Worm (Caenorhabditis elegans) whole organism, L4 larva: ENCODE data around the gene ZK380.2.

Experiments
- F44E2.7 ChIP-seq: fragments of 200-800 bp; sonication (Bioruptor generic); IDR thresholded peaks from 2 replicates; pipeline ENCODE4 v2.1.2; 2022; ENCODE audit warnings: missing genetic modification characterization, missing compliant biosample characterization
- T20F7.1 ChIP-seq: fragments of 200-800 bp; sonication (Bioruptor generic); optimal IDR thresholded peaks from 2 replicates; lab custom pipeline; 2018; ENCODE audit warnings: mild to moderate bottlenecking, missing genetic modification characterization, missing compliant biosample characterization
- T26A8.4 ChIP-seq: fragments of 200-800 bp; sonication (Bioruptor generic); IDR thresholded peaks from 2 replicates; pipeline ENCODE4 v1.3.6; 2022; ENCODE audit warnings: missing genetic modification characterization, missing compliant biosample characterization
- Y5F2A.4 ChIP-seq: fragments of 200-800 bp; sonication (Bioruptor generic); optimal IDR thresholded peaks from 2 replicates; lab custom pipeline; 2018; ENCODE audit warnings: mild to moderate bottlenecking, missing genetic modification characterization, missing compliant biosample characterization
- Y75B8A.6 ChIP-seq: fragments of 200-800 bp; sonication (Bioruptor generic); IDR thresholded peaks from 2 replicates; pipeline ENCODE4 v1.3.6; 2022; ENCODE audit warnings: missing genetic modification reagents, missing genetic modification characterization, missing compliant biosample characterization
- ZK546.5 ChIP-seq, 2 experiments: sonication (generic microtip); optimal IDR thresholded peaks; 2 replicates each; lab custom pipeline; 2017; ENCODE audit warnings: missing biosample characterization in 2 of 2, missing genetic modification characterization in 2 of 2
- aha-1 ChIP-seq: fragments of 150-350 bp; peaks from one replicate; lab custom pipeline; 2014; ENCODE audit warnings: missing biosample characterization, missing genetic modification characterization
- arid-1 ChIP-seq: fragments of 200-800 bp; sonication (Bioruptor generic); conservative IDR thresholded peaks from 2 replicates; pipeline ENCODE4 v1.3.6; 2022; ENCODE audit warnings: missing genetic modification reagents, missing genetic modification characterization, missing compliant biosample characterization
- ceh-20 ChIP-seq: fragments of 200-800 bp; sonication (Bioruptor generic); IDR thresholded peaks from 2 replicates; pipeline ENCODE4 v1.3.6; 2022; ENCODE audit warnings: missing genetic modification reagents, missing genetic modification characterization, missing compliant biosample characterization
- ceh-62 ChIP-seq: sonication (generic microtip); optimal IDR thresholded peaks from 2 replicates; lab custom pipeline; 2017; ENCODE audit warnings: missing biosample characterization, missing genetic modification characterization
- ces-1 ChIP-seq: fragments of 150-350 bp; sonication (generic microtip); optimal IDR thresholded peaks from 4 replicates; lab custom pipeline; 2014; ENCODE audit warnings: missing biosample characterization, missing genetic modification reagents, missing genetic modification characterization
- dmd-6 ChIP-seq: fragments of 200-800 bp; sonication (Bioruptor generic); IDR thresholded peaks from 2 replicates; pipeline ENCODE4 v1.3.6; 2022; ENCODE audit warnings: missing genetic modification reagents, missing genetic modification characterization, missing compliant biosample characterization
- dmd-9 ChIP-seq: fragments of 200-800 bp; sonication (Bioruptor generic); IDR thresholded peaks from 2 replicates; pipeline ENCODE4 v1.3.6; 2022; ENCODE audit warnings: missing genetic modification reagents, missing genetic modification characterization, missing compliant biosample characterization
- duxl-1 ChIP-seq: sonication (generic microtip); optimal IDR thresholded peaks from 2 replicates; lab custom pipeline; 2016; ENCODE audit warnings: mild to moderate bottlenecking, missing genetic modification characterization, moderate library complexity, missing compliant biosample characterization; ENCODE audit not compliant: poor library complexity
- dve-1 ChIP-seq: sonication (generic microtip); optimal IDR thresholded peaks from 2 replicates; lab custom pipeline; 2017; ENCODE audit warnings: antibody characterized with exemption, mild to moderate bottlenecking, missing genetic modification characterization, missing compliant biosample characterization; ENCODE audit not compliant: insufficient read depth
- egl-27 ChIP-seq: sonication (generic microtip); optimal IDR thresholded peaks from 3 replicates; lab custom pipeline; 2017; ENCODE audit warnings: missing biosample characterization, missing genetic modification reagents, missing genetic modification characterization
- egl-43 ChIP-seq: fragments of 200-800 bp; sonication (Bioruptor generic); IDR thresholded peaks from 2 replicates; pipeline ENCODE4 v1.3.6; 2022; ENCODE audit warnings: missing genetic modification reagents, missing genetic modification characterization, missing compliant biosample characterization
- hif-1 ChIP-seq, 2 experiments: sonication (generic microtip); optimal IDR thresholded peaks; 2 replicates each; lab custom pipeline; 2016 to 2017; ENCODE audit warnings: missing compliant biosample characterization in 2 of 2, missing genetic modification characterization in 2 of 2, missing genetic modification reagents in 2 of 2, missing genotype in 2 of 2, mild to moderate bottlenecking in 1 of 2
- hlh-11 ChIP-seq: fragments of 200-800 bp; sonication (Bioruptor generic); optimal IDR thresholded peaks from 2 replicates; lab custom pipeline; 2018; ENCODE audit warnings: mild to moderate bottlenecking, missing genetic modification characterization, missing compliant biosample characterization
- lin-1 ChIP-seq: fragments of 200-800 bp; sonication (Bioruptor generic); IDR thresholded peaks from 2 replicates; pipeline ENCODE4 v1.3.6; 2022; ENCODE audit warnings: missing genetic modification reagents, missing genetic modification characterization, missing compliant biosample characterization
- mdt-29 ChIP-seq: fragments of 200-800 bp; sonication (Bioruptor generic); IDR thresholded peaks from 2 replicates; pipeline ENCODE4 v1.3.6; 2022; ENCODE audit warnings: missing genetic modification reagents, missing genetic modification characterization, missing compliant biosample characterization
- mep-1 ChIP-seq: fragments of 150-350 bp; sonication (generic microtip); optimal IDR thresholded peaks from 3 replicates; lab custom pipeline; 2014; ENCODE audit warnings: missing biosample characterization, missing genetic modification characterization
- mes-2 ChIP-seq: sonication (generic microtip); optimal IDR thresholded peaks from 2 replicates; lab custom pipeline; 2016; ENCODE audit warnings: missing genotype, mild to moderate bottlenecking, missing genetic modification characterization, missing compliant biosample characterization; ENCODE audit not compliant: poor library complexity, severe bottlenecking
- mxl-2 ChIP-seq: fragments of 200-800 bp; sonication (Bioruptor generic); conservative IDR thresholded peaks from 2 replicates; pipeline ENCODE4 v1.3.6; 2022; ENCODE audit warnings: missing genetic modification reagents, missing genetic modification characterization, missing compliant biosample characterization
- nhr-28 ChIP-seq: fragments of 150-350 bp; optimal IDR thresholded peaks from 2 replicates; lab custom pipeline; 2014; ENCODE audit warnings: missing biosample characterization, missing genetic modification characterization
- nhr-77 ChIP-seq: fragments of 150-350 bp; optimal IDR thresholded peaks from 2 replicates; lab custom pipeline; 2014; ENCODE audit warnings: missing biosample characterization, missing genetic modification characterization
- pha-4 ChIP-seq, 2 experiments: fragments of 150-350 bp in 1 of 2; fragments of 200-800 bp in 1 of 2; sonication (Bioruptor generic) in 1 of 2; IDR thresholded peaks in 1 of 2; optimal IDR thresholded peaks in 1 of 2; 2 replicates each; pipeline versions ENCODE4 v1.3.6 to Lab custom; 2014 to 2022; ENCODE audit warnings: missing genetic modification characterization in 2 of 2, missing genetic modification reagents in 2 of 2, missing biosample characterization in 1 of 2, missing compliant biosample characterization in 1 of 2
- php-3 ChIP-seq: fragments of 200-800 bp; sonication (Bioruptor generic); IDR thresholded peaks from 2 replicates; pipeline ENCODE4 v1.3.6; 2022; ENCODE audit warnings: missing genetic modification reagents, missing genetic modification characterization, missing compliant biosample characterization
- pqm-1 ChIP-seq: sonication (generic microtip); optimal IDR thresholded peaks from 2 replicates; lab custom pipeline; 2017; ENCODE audit warnings: missing biosample characterization, missing genetic modification characterization
- sdz-12 ChIP-seq: fragments of 200-800 bp; sonication (Bioruptor generic); optimal IDR thresholded peaks from 2 replicates; lab custom pipeline; 2018; ENCODE audit warnings: mild to moderate bottlenecking, missing genetic modification characterization, missing compliant biosample characterization
- set-16 ChIP-seq: fragments of 200-800 bp; sonication (Bioruptor generic); IDR thresholded peaks from 2 replicates; pipeline ENCODE4 v1.3.6; 2022; ENCODE audit warnings: missing genetic modification reagents, missing genetic modification characterization, missing compliant biosample characterization
- spr-1 ChIP-seq: sonication (generic microtip); optimal IDR thresholded peaks from 2 replicates; lab custom pipeline; 2016; ENCODE audit warnings: mild to moderate bottlenecking, missing genetic modification characterization, missing compliant biosample characterization
- unc-62 ChIP-seq, 3 experiments: fragments of 150-350 bp in 1 of 3; sonication (generic microtip); optimal IDR thresholded peaks in 2 of 3; peaks in 1 of 3; 1 replicate in 1 of 3; 2 replicates in 2 of 3; lab custom pipeline; 2014 to 2017; ENCODE audit warnings: missing biosample characterization in 3 of 3, missing genetic modification characterization in 3 of 3, missing genetic modification reagents in 3 of 3, missing genotype in 1 of 3

The ZK380.2 gene

ce11 chrX:1603027-1603426 lies 28.2 kb upstream of the ZK380.2 start:
- TF ChIP-seq F44E2.7, result no peak
- peak; percentile 25; the same call in 1 of the 2 replicates for TF ChIP-seq pha-4 (GFP tag; IDR thresholded peaks at IDR 0.05; lab: Robert Waterston, UW)
- no peak for TF ChIP-seq pha-4 (tag; optimal IDR thresholded peaks at IDR 0.05; lab: Kevin White, UChicago)
- TF ChIP-seq set-16 (GFP tag; lab: Robert Waterston, UW), result peak; percentile 84

ce11 chrX:1603709-1604108 lies 27.6 kb upstream of the ZK380.2 start:
- no peak for TF ChIP-seq mes-2 (tag; lab: Kevin White, UChicago)
- no peak for TF ChIP-seq ceh-62
- TF ChIP-seq php-3 (GFP tag; lab: Robert Waterston, UW), result 0 out of 2 replicates have a peak, but pooled peaks have one; percentile 20
- TF ChIP-seq sdz-12 (GFP tag; lab: Kevin White, UChicago), result no peak
- no peak for TF ChIP-seq mxl-2
- peak; percentile 19 for TF ChIP-seq nhr-28 (tag; lab: Kevin White, UChicago)
- no peak for TF ChIP-seq egl-27 (tag; lab: Kevin White, UChicago)
- TF ChIP-seq Y75B8A.6 (GFP tag; lab: Robert Waterston, UW), result no peak
- TF ChIP-seq dmd-6 (GFP tag; lab: Robert Waterston, UW), result peak; percentile 36
- TF ChIP-seq mep-1 (tag; lab: Kevin White, UChicago), result no peak
- peak; percentile 74 for TF ChIP-seq pqm-1 (tag; lab: Kevin White, UChicago)
- TF ChIP-seq, all 104 proteins: peak for 4

- TF ChIP-seq unc-62 (GFP tag; optimal IDR thresholded peaks at IDR 0.05 in 1 of 2; lab: Kevin White, UChicago) (no peak), unc-62 (tag; optimal IDR thresholded peaks at IDR 0.05; lab: Kevin White, UChicago) (no peak), mdt-29 (GFP tag; lab: Robert Waterston, UW) (no peak), ZK546.5 (tag; optimal IDR thresholded peaks at IDR 0.05; lab: Kevin White, UChicago) (no peak)
Observed at ce11 chrX:1604606-1605005, 26.7 kb upstream of the ZK380.2 start, which contains the start of gene H11E01.3. TSS of gene H11E01.3 (plus strand) at chrX:1604906.

ce11 chrX:1612948-1613347 lies 18.3 kb upstream of the ZK380.2 start:
- TF ChIP-seq hlh-11 (no peak), duxl-1 (tag; lab: Kevin White, UChicago) (no peak), arid-1 (GFP tag; lab: Robert Waterston, UW) (no peak), egl-43 (GFP tag; lab: Robert Waterston, UW) (peak; percentile 55; the same call in 1 of the 2 replicates), pqm-1 (tag; lab: Kevin White, UChicago) (no peak), nhr-77 (tag; lab: Kevin White, UChicago) (no peak), hif-1 (tag; optimal IDR thresholded peaks at IDR 0.05; lab: Kevin White, UChicago) (no peak), sdz-12 (GFP tag; lab: Kevin White, UChicago) (no peak), ces-1 (GFP tag; lab: Kevin White, UChicago) (no peak), dve-1 (tag; lab: Kevin White, UChicago) (no peak), ceh-20 (no peak), T26A8.4 (GFP tag; lab: Robert Waterston, UW) (no peak), spr-1 (tag; lab: Kevin White, UChicago) (no peak), unc-62 (GFP tag; optimal IDR thresholded peaks at IDR 0.05 in 1 of 2; lab: Kevin White, UChicago) (peak in 1 of 2 experiments; percentile 85), unc-62 (tag; optimal IDR thresholded peaks at IDR 0.05; lab: Kevin White, UChicago) (no peak), Y5F2A.4 (GFP tag; lab: Kevin White, UChicago) (no peak), lin-1 (no peak)

- TF ChIP-seq aha-1, result peak; percentile 30
- no peak for TF ChIP-seq T20F7.1 (GFP tag; lab: Kevin White, UChicago)
- TF ChIP-seq dmd-9, result no peak
- peak; percentile 70 for TF ChIP-seq set-16 (GFP tag; lab: Robert Waterston, UW)
Observed at ce11 chrX:1613860-1614259, 17.4 kb upstream of the ZK380.2 start.
